Worm (Caenorhabditis elegans): Measurements from ENCODE around the gene ZK381.62.

DNA sequence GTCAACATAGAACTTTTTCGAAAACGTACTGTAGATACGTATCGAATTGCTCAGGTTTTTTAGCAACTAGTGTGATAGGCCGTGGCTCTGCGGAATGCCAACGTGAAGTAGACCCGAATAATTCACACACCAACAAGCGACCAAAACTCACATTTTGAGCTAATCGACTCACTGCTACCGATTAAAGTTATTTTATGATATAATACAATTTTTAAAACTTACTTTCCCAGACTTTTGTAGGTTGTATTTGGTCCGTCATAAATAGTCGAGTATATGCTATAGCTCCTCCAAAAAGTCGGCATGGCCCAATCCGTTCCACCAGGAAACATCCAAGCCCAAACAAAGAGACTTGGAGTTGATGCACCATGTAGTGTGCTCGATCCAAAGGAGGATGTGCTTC, 39.7 kb upstream of the ZK381.62 start, which contains the start of gene C25A8.1:
- no peak for TF ChIP-seq arid-1 (GFP tag; conservative IDR thresholded peaks at IDR 0.05)
- TF ChIP-seq saeg-2 (GFP tag; IDR thresholded peaks at IDR 0.05), result no peak
- TF ChIP-seq aly-2 (tag; optimal IDR thresholded peaks at IDR 0.05), result no peak
- no peak for TF ChIP-seq snpc-4 (tag; optimal IDR thresholded peaks at IDR 0.05)
- no peak for TF ChIP-seq lir-3 (tag; optimal IDR thresholded peaks at IDR 0.05)
- TF ChIP-seq lin-15B (tag; optimal IDR thresholded peaks at IDR 0.05), result no peak
- TF ChIP-seq nhr-237 (tag; optimal IDR thresholded peaks at IDR 0.05), result no peak
- no peak for TF ChIP-seq skn-1 (tag; optimal IDR thresholded peaks at IDR 0.05)
- TF ChIP-seq D1046.2 (GFP tag; IDR thresholded peaks at IDR 0.05), result no peak
- TF ChIP-seq nhr-28 (tag; optimal IDR thresholded peaks at IDR 0.05), result no peak
- TF ChIP-seq nhr-25 (tag; optimal IDR thresholded peaks at IDR 0.05; ENCODE audit: borderline replicate concordance, insufficient read depth), result no peak
- TF ChIP-seq pqm-1 (tag; optimal IDR thresholded peaks at IDR 0.05), result no peak
- no peak for TF ChIP-seq lin-39 (tag; optimal IDR thresholded peaks at IDR 0.05)

Measured in whole organism, L4 larva.